Worm (Caenorhabditis elegans): ENCODE data around the gene clk-1.

DNA sequence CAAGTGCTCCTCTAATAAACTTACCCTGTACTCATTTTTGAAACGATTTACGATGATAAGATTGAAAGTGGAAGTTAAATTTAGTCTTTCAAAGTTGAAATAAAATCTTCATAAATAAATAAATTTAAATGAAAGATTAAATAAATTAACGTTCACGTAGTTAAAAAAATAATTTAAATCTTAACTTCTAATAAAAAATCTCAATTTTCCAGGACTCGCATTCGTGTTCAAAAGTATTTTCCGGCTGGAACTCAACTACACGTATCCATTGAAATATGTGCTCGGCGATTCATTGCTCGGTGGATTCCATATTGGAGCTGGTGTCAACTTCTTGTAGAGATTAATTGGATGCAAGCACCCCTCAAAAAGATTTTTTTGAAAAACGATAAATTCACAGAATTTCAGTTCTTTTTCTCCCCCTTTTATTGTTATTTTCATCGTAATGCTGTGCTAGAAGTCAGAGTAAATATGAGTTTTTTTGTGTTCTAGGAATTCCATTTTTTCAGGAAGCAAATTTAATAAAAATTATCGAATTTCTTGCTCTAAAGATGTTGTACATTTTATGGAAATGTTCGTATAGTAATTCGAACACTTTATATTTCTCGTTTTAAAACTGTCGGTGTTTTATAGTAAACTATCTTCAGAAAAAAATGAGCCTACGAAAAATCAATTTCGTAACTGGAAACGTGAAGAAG is 14.2 kb upstream of the clk-1 start, which contains the start of the genes C34E10.9 and hap-1:
- TF ChIP-seq unc-55 (GFP tag; optimal IDR thresholded peaks at IDR 0.05) (no peak), ama-1 (optimal IDR thresholded peaks at IDR 0.05) (no peak), dve-1 (tag; optimal IDR thresholded peaks at IDR 0.05) (no peak), eyg-1 (tag; optimal IDR thresholded peaks at IDR 0.05) (no peak), pha-4 (tag; optimal IDR thresholded peaks at IDR 0.05) (no peak), ahr-1 (tag; optimal IDR thresholded peaks at IDR 0.05) (no peak)
